Fruit fly (Drosophila melanogaster) whole organism, prepupa: Measurements from ENCODE around the gene CG6688.

Experiments
- CG11762 ChIP-seq: fragments of 200-800 bp; sonication (Bioruptor generic); optimal IDR thresholded peaks from 3 replicates; lab custom pipeline; 2016; ENCODE audit warnings: missing biosample characterization, missing genetic modification characterization; ENCODE audit not compliant: insufficient read depth
- CG16779 ChIP-seq: fragments of 200-800 bp; sonication (Bioruptor generic); optimal IDR thresholded peaks from 3 replicates; lab custom pipeline; 2017; ENCODE audit warnings: missing biosample characterization, mild to moderate bottlenecking, missing genetic modification characterization
- CG9139 ChIP-seq: fragments of 200-800 bp; sonication (Bioruptor generic); optimal IDR thresholded peaks from 3 replicates; lab custom pipeline; 2017; ENCODE audit warnings: missing biosample characterization, mild to moderate bottlenecking, missing genetic modification characterization
- Ets21C ChIP-seq: fragments of 200-800 bp; sonication (Bioruptor generic); optimal IDR thresholded peaks from 3 replicates; lab custom pipeline; 2016; ENCODE audit warnings: missing biosample characterization, missing genetic modification characterization
- Hr39 ChIP-seq: fragments of 200-800 bp; sonication (Bioruptor generic); optimal IDR thresholded peaks from 2 replicates; lab custom pipeline; 2016; ENCODE audit warnings: missing biosample characterization, missing genetic modification characterization
- Met ChIP-seq: fragments of 200-800 bp; sonication (Bioruptor generic); optimal IDR thresholded peaks from 3 replicates; lab custom pipeline; 2016; ENCODE audit warnings: missing biosample characterization, missing genetic modification characterization
- OdsH ChIP-seq: fragments of 200-800 bp; sonication (Bioruptor generic); optimal IDR thresholded peaks from 3 replicates; lab custom pipeline; 2016; ENCODE audit warnings: missing biosample characterization, missing genetic modification characterization
- cyc ChIP-seq: fragments of 200-800 bp; sonication (Bioruptor generic); optimal IDR thresholded peaks from 3 replicates; lab custom pipeline; 2016; ENCODE audit warnings: missing biosample characterization, missing genetic modification characterization
- dac ChIP-seq: fragments of 200-800 bp; sonication (Bioruptor generic); optimal IDR thresholded peaks from 2 replicates; lab custom pipeline; 2017; ENCODE audit warnings: missing biosample characterization, mild to moderate bottlenecking, missing genetic modification characterization
- pdm3 ChIP-seq: fragments of 200-800 bp; sonication (Bioruptor generic); optimal IDR thresholded peaks from 3 replicates; lab custom pipeline; 2016; ENCODE audit warnings: missing biosample characterization, missing genetic modification characterization

- TF ChIP-seq CG9139 = no peak
- no peak for TF ChIP-seq Hr39 (GFP tag; lab: Kevin White, UChicago)
- no peak for TF ChIP-seq CG11762
- TF ChIP-seq Ets21C (GFP tag; lab: Kevin White, UChicago) = no peak
- TF ChIP-seq cyc (GFP tag; lab: Kevin White, UChicago) = no peak
- no peak for TF ChIP-seq dac (GFP tag; lab: Kevin White, UChicago)
- no peak for TF ChIP-seq Met (GFP tag; lab: Kevin White, UChicago)
- no peak for TF ChIP-seq CG16779 (tag; lab: Kevin White, UChicago)
- no peak for TF ChIP-seq OdsH
- no peak for TF ChIP-seq pdm3 (GFP tag; lab: Kevin White, UChicago)
These were observed 39.5 kb downstream of the CG6688 start, which contains the start of gene Gr94a for dm6 chr3R:23051639-23052125.
